Fruit fly (Drosophila melanogaster): ENCODE data around the gene nes.
A peak's percentile ranks its signal among the peaks of the same experiment; 100 is the strongest.

Gene nes

DNA sequence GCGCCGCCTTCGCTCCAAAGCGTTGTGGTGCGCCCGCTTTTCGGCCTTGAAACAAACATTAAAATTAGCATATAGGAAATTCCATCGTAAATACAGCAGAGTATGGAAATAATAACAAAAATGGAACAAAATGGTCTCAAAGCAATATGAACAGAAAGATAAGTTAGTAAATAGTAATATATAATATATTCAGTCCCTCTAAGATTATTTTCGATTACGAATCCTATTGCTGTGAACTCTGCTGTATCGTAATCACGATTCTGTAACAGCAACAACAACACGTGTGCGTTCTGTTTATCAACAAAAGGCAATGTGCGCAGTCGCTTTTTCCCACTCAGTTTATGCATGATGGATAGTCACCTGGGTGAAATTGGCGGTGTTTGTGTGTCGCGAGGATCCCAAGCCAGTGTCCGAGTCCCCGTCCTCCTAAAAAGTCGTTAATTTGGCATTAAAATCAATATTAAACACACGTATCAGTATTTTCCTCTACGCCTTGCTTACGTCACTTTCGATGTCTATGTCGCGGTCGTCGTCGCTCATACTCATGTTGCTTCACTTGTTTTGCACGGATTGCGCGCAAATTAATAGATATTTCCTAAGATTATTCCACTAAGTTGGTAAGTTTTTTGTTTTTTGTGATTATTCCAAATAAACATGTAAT is 3.1 kb upstream of the nes start, which contains the start of the genes CG42374 and Mettl5 (continued):
- TF ChIP-seq Blimp-1 (GFP tag; optimal IDR thresholded peaks at IDR 0.05) (peak; percentile 18), peb (GFP tag; IDR thresholded peaks at IDR 0.05) (no peak), CG2116 (GFP tag; optimal IDR thresholded peaks at IDR 0.05) (no peak), CG15479 (GFP tag; optimal IDR thresholded peaks at IDR 0.05) (no peak), Sry-δ (GFP tag; optimal IDR thresholded peaks at IDR 0.05) (no peak), CG18764 (GFP tag; optimal IDR thresholded peaks at IDR 0.05) (no peak), Elba2 (GFP tag; optimal IDR thresholded peaks at IDR 0.05) (no peak), Awh (GFP tag; IDR thresholded peaks at IDR 0.05) (peak; percentile 60; the same call in 1 of the 2 replicates), CG30020 (tag; optimal IDR thresholded peaks at IDR 0.05) (no peak), GATAe (GFP tag; conservative IDR thresholded peaks at IDR 0.05) (no peak), CG10267 (tag; optimal IDR thresholded peaks at IDR 0.05) (no peak), stc (GFP tag; IDR thresholded peaks at IDR 0.05) (peak; percentile 61; the same call in 1 of the 2 replicates), Hsf (GFP tag; optimal IDR thresholded peaks at IDR 0.05) (peak; percentile 8), Ets97D (GFP tag; optimal IDR thresholded peaks at IDR 0.05) (no peak), salm (tag; optimal IDR thresholded peaks at IDR 0.05) (no peak), tio (GFP tag; optimal IDR thresholded peaks at IDR 0.05) (no peak), CG15073 (GFP tag; optimal IDR thresholded peaks at IDR 0.05) (no peak), lov (optimal IDR thresholded peaks at IDR 0.05) (no peak), lov (GFP tag; IDR thresholded peaks at IDR 0.05) (no peak), Nf-YB (GFP tag; optimal IDR thresholded peaks at IDR 0.05) (no peak), MBD-R2 (GFP tag; IDR thresholded peaks at IDR 0.05) (no peak), HmgZ (tag; optimal IDR thresholded peaks at IDR 0.05) (peak; percentile 42), gcm (GFP tag; optimal IDR thresholded peaks at IDR 0.05) (peak; percentile 21), CG7271 (tag; optimal IDR thresholded peaks at IDR 0.05) (no peak), ftz-f1 (GFP tag; optimal IDR thresholded peaks at IDR 0.05) (peak; percentile 14), CG1832 (GFP tag; optimal IDR thresholded peaks at IDR 0.05) (no peak), Hr39 (optimal IDR thresholded peaks at IDR 0.05) (no peak), ap (GFP tag; IDR thresholded peaks at IDR 0.05) (no peak), zf30C (GFP tag; optimal IDR thresholded peaks at IDR 0.05) (no peak), fd96Cb (tag; optimal IDR thresholded peaks at IDR 0.05) (peak; percentile 44), CG4424 (GFP tag; optimal IDR thresholded peaks at IDR 0.05) (peak; percentile 23), CG13296 (GFP tag; optimal IDR thresholded peaks at IDR 0.05) (peak; percentile 13), jumu (GFP tag; optimal IDR thresholded peaks at IDR 0.05) (no peak), grn (GFP tag; optimal IDR thresholded peaks at IDR 0.05) (peak; percentile 59), Atf-2 (GFP tag; optimal IDR thresholded peaks at IDR 0.05) (no peak), Nf-YA (GFP tag; IDR thresholded peaks at IDR 0.05) (no peak), CG15269 (tag; optimal IDR thresholded peaks at IDR 0.05) (peak; percentile 43), inv (GFP tag; IDR thresholded peaks at IDR 0.05; ENCODE audit: partially characterized antibody) (no peak), CG13424 (tag; optimal IDR thresholded peaks at IDR 0.05) (peak; percentile 9), sr (GFP tag; IDR thresholded peaks at IDR 0.05) (no peak), Chrac-16 (GFP tag; optimal IDR thresholded peaks at IDR 0.05) (no peak), tup (GFP tag; optimal IDR thresholded peaks at IDR 0.05) (no peak), dmrt99B (tag; optimal IDR thresholded peaks at IDR 0.05) (peak; percentile 47), HLH3B (GFP tag; IDR thresholded peaks at IDR 0.05) (peak; percentile 54; the same call in 1 of the 2 replicates), p53 (GFP tag; optimal IDR thresholded peaks at IDR 0.05) (no peak), abd-A (tag; optimal IDR thresholded peaks at IDR 0.05) (no peak), CG17829 (tag; optimal IDR thresholded peaks at IDR 0.05) (no peak), disco-r (GFP tag; optimal IDR thresholded peaks at IDR 0.05) (no peak), pum (GFP tag; optimal IDR thresholded peaks at IDR 0.05) (no peak), slbo (GFP tag; IDR thresholded peaks at IDR 0.05) (peak; percentile 56), zfh1 (GFP tag; IDR thresholded peaks at IDR 0.05) (peak; percentile 70; the same call in 1 of the 3 replicates)

All from whole organism, embryonic.